Worm (Caenorhabditis elegans): Measurements from ENCODE around the gene dap-3.

ce11 chrII:10574177-10574576 is 6.8 kb upstream of the dap-3 start:
- TF ChIP-seq sea-2 (GFP tag; IDR thresholded peaks at IDR 0.05) (no peak), ztf-3 (GFP tag; optimal IDR thresholded peaks at IDR 0.05) (no peak), ama-1 (optimal IDR thresholded peaks at IDR 0.05) (no peak), ama-1 (GFP tag; optimal IDR thresholded peaks at IDR 0.05) (peak in 1 of 2 experiments; percentile 67), die-1 (tag; optimal IDR thresholded peaks at IDR 0.05) (no peak), madf-6 (GFP tag; IDR thresholded peaks at IDR 0.05) (peak; percentile 60), T26A5.8 (tag; optimal IDR thresholded peaks at IDR 0.05) (no peak), hlh-26 (GFP tag; conservative IDR thresholded peaks at IDR 0.05) (no peak), him-1 (tag; optimal IDR thresholded peaks at IDR 0.05) (peak; percentile 18), unc-130 (GFP tag; optimal IDR thresholded peaks at IDR 0.05) (no peak), dpl-1 (GFP tag; optimal IDR thresholded peaks at IDR 0.05) (no peak), B0019.2 (GFP tag; conservative IDR thresholded peaks at IDR 0.05) (no peak)
